Fruit fly (Drosophila melanogaster) whole organism, embryonic: ENCODE results near the gene Mzt1.

Experiments
- Adf1 ChIP-seq: fragments of 200-800 bp; sonication (Bioruptor generic); IDR thresholded peaks from 2 replicates; pipeline ENCODE4 v1.3.6; 2022; ENCODE audit warnings: missing biosample characterization, missing genetic modification characterization
- CG10209 ChIP-seq: fragments of 200-800 bp; sonication (Bioruptor generic); optimal IDR thresholded peaks from 3 replicates; lab custom pipeline; 2017; ENCODE audit warnings: missing biosample characterization, mild to moderate bottlenecking, missing genetic modification characterization, missing genetic modification reagents
- CG10543 ChIP-seq: fragments of 200-800 bp; sonication (Bioruptor generic); optimal IDR thresholded peaks from 3 replicates; lab custom pipeline; 2017; ENCODE audit warnings: missing biosample characterization, mild to moderate bottlenecking, missing genetic modification characterization, moderate library complexity
- CG12769 ChIP-seq: fragments of 200-800 bp; sonication (Bioruptor generic); optimal IDR thresholded peaks from 2 replicates; lab custom pipeline; 2019; ENCODE audit warnings: missing biosample characterization, mild to moderate bottlenecking, missing genetic modification characterization, moderate library complexity
- CG13775 ChIP-seq: fragments of 200-800 bp; sonication (Bioruptor generic); optimal IDR thresholded peaks from 3 replicates; lab custom pipeline; 2017; ENCODE audit warnings: missing biosample characterization, mild to moderate bottlenecking, missing genetic modification characterization
- CG14667 ChIP-seq: fragments of 200-800 bp; sonication (Bioruptor generic); IDR thresholded peaks from 2 replicates; pipeline ENCODE4 v1.3.6; 2022; ENCODE audit warnings: missing biosample characterization, missing genetic modification characterization
- CG14710 ChIP-seq: fragments of 200-800 bp; sonication (Bioruptor generic); optimal IDR thresholded peaks from 3 replicates; lab custom pipeline; 2019; ENCODE audit warnings: missing biosample characterization, mild to moderate bottlenecking, missing genetic modification characterization, moderate library complexity
- CG14965 ChIP-seq: fragments of 200-800 bp; sonication (Bioruptor generic); optimal IDR thresholded peaks from 2 replicates; lab custom pipeline; 2016; ENCODE audit warnings: missing biosample characterization, missing genetic modification characterization, borderline replicate concordance
- CG17912 ChIP-seq: fragments of 200-800 bp; sonication (Bioruptor generic); optimal IDR thresholded peaks from 2 replicates; lab custom pipeline; 2018; ENCODE audit warnings: missing biosample characterization, mild to moderate bottlenecking, missing genetic modification characterization
- CG1792 ChIP-seq: fragments of 200-800 bp; sonication (Bioruptor generic); optimal IDR thresholded peaks from 2 replicates; lab custom pipeline; 2016; ENCODE audit warnings: missing biosample characterization, missing genetic modification characterization
- CG2199 ChIP-seq: fragments of 200-800 bp; sonication (Bioruptor generic); IDR thresholded peaks from 3 replicates; pipeline ENCODE4 v1.3.6; 2022; ENCODE audit warnings: missing biosample characterization, missing genetic modification characterization
- CG2202 ChIP-seq: fragments of 200-800 bp; sonication (Bioruptor generic); optimal IDR thresholded peaks from 2 replicates; lab custom pipeline; 2018; ENCODE audit warnings: missing biosample characterization, mild to moderate bottlenecking, missing genetic modification characterization
- CG32772 ChIP-seq: fragments of 200-800 bp; sonication (Bioruptor generic); IDR thresholded peaks from 2 replicates; pipeline ENCODE4 v1.3.6; 2022; ENCODE audit warnings: missing biosample characterization, missing genetic modification characterization
- CG34422 ChIP-seq: fragments of 200-800 bp; sonication (Bioruptor generic); IDR thresholded peaks from 3 replicates; pipeline ENCODE4 v1.3.6; 2022; ENCODE audit warnings: missing biosample characterization, missing genetic modification characterization
- CG6272 ChIP-seq: fragments of 200-800 bp; sonication (Bioruptor generic); IDR thresholded peaks from 2 replicates; pipeline ENCODE4 v1.3.6; 2022; ENCODE audit warnings: missing biosample characterization, missing genetic modification characterization
- CG8089 ChIP-seq: fragments of 200-800 bp; sonication (Bioruptor generic); optimal IDR thresholded peaks from 3 replicates; lab custom pipeline; 2016; ENCODE audit warnings: missing biosample characterization, missing genetic modification characterization
- CG8944 ChIP-seq: fragments of 200-800 bp; sonication (Bioruptor generic); optimal IDR thresholded peaks from 3 replicates; lab custom pipeline; 2016; ENCODE audit warnings: missing biosample characterization, missing genetic modification characterization
- CG9727 ChIP-seq: fragments of 200-800 bp; sonication (Bioruptor generic); optimal IDR thresholded peaks from 3 replicates; lab custom pipeline; 2017; ENCODE audit warnings: missing biosample characterization, mild to moderate bottlenecking, missing genetic modification characterization
- Dref ChIP-seq: fragments of 200-800 bp; sonication (Bioruptor generic); IDR thresholded peaks from 2 replicates; pipeline ENCODE4 v1.3.6; 2022; ENCODE audit warnings: missing biosample characterization, missing genetic modification characterization
- Drgx ChIP-seq: fragments of 200-800 bp; sonication (Bioruptor generic); IDR thresholded peaks from 2 replicates; pipeline ENCODE4 v1.3.6; 2022; ENCODE audit warnings: missing biosample characterization, missing genetic modification characterization
- Ets65A ChIP-seq: fragments of 200-800 bp; sonication (Bioruptor generic); peaks from one replicate; lab custom pipeline; 2016; ENCODE audit warnings: missing biosample characterization, missing genetic modification characterization
- Hr78 ChIP-seq, 2 experiments: fragments of 200-800 bp in 1 of 2; fragments of >200 bp in 1 of 2; sonication (Bioruptor generic) in 1 of 2; optimal IDR thresholded peaks; 2 replicates each; lab custom pipeline; 2017 to 2019; ENCODE audit warnings: missing biosample characterization in 2 of 2, missing genetic modification characterization in 2 of 2, mild to moderate bottlenecking in 1 of 2, moderate library complexity in 1 of 2
- Nf-YA ChIP-seq: fragments of 200-800 bp; sonication (Bioruptor generic); IDR thresholded peaks from 2 replicates; pipeline ENCODE4 v1.3.6; 2022; ENCODE audit warnings: missing biosample characterization, missing genetic modification characterization
- bsh ChIP-seq, 2 experiments: fragments of 200-800 bp; sonication (Bioruptor generic); optimal IDR thresholded peaks; 2 replicates each; lab custom pipeline; 2017 to 2018; ENCODE audit warnings: mild to moderate bottlenecking in 2 of 2, missing biosample characterization in 2 of 2, missing genetic modification characterization in 2 of 2, moderate library complexity in 1 of 2
- cg ChIP-seq: fragments of 200-800 bp; sonication (Bioruptor generic); optimal IDR thresholded peaks from 3 replicates; lab custom pipeline; 2019; ENCODE audit warnings: missing biosample characterization, mild to moderate bottlenecking, missing genetic modification characterization, moderate library complexity
- chinmo ChIP-seq: fragments of 200-800 bp; sonication (Bioruptor generic); IDR thresholded peaks from 4 replicates; pipeline ENCODE4 v1.3.6; 2022; ENCODE audit warnings: missing biosample characterization, missing genetic modification characterization; ENCODE audit not compliant: partially characterized antibody
- kni ChIP-seq: fragments of 200-800 bp; sonication (Bioruptor generic); optimal IDR thresholded peaks from 3 replicates; lab custom pipeline; 2017; ENCODE audit warnings: mild to moderate bottlenecking, missing biosample characterization, missing genetic modification reagents, missing genetic modification characterization
- lmd ChIP-seq: fragments of 200-800 bp; sonication (Bioruptor generic); IDR thresholded peaks from 2 replicates; pipeline ENCODE4 v1.3.6; 2022; ENCODE audit warnings: missing biosample characterization, missing genetic modification characterization
- mam ChIP-seq: fragments of 200-800 bp; sonication (Bioruptor generic); optimal IDR thresholded peaks from 3 replicates; lab custom pipeline; 2016; ENCODE audit warnings: missing biosample characterization, missing genetic modification characterization
- nom ChIP-seq: fragments of 200-800 bp; sonication (Bioruptor generic); optimal IDR thresholded peaks from 2 replicates; lab custom pipeline; 2017; ENCODE audit warnings: missing biosample characterization, missing genetic modification characterization, mild to moderate bottlenecking, moderate library complexity, missing genetic modification reagents
- pan ChIP-seq, 4 experiments: fragments of >200 bp in 3 of 4; fragments of 200-800 bp in 1 of 4; sonication (Bioruptor generic) in 1 of 4; optimal IDR thresholded peaks in 3 of 4; IDR thresholded peaks in 1 of 4; 2 replicates each; pipeline versions ENCODE4 v1.3.6 to Lab custom; 2017 to 2022; ENCODE audit warnings: missing biosample characterization in 2 of 4, missing genetic modification characterization in 2 of 4, mixed read lengths in 1 of 4
- run ChIP-seq: fragments of 200-800 bp; sonication (Bioruptor generic); optimal IDR thresholded peaks from 3 replicates; lab custom pipeline; 2018; ENCODE audit warnings: missing biosample characterization, mild to moderate bottlenecking, missing genetic modification characterization
- sens ChIP-seq: fragments of 200-800 bp; sonication (Bioruptor generic); peaks from one replicate; lab custom pipeline; 2016; ENCODE audit warnings: missing biosample characterization, missing genetic modification characterization
- sens-2 ChIP-seq: fragments of 200-800 bp; sonication (Bioruptor generic); IDR thresholded peaks from 2 replicates; pipeline ENCODE4 v1.3.6; 2022; ENCODE audit warnings: missing biosample characterization, missing genetic modification characterization
- shn ChIP-seq: fragments of 200-800 bp; sonication (Bioruptor generic); optimal IDR thresholded peaks from 3 replicates; lab custom pipeline; 2016; ENCODE audit warnings: missing biosample characterization, missing genetic modification characterization
- wdn ChIP-seq: fragments of 200-800 bp; sonication (Bioruptor generic); IDR thresholded peaks from 2 replicates; pipeline ENCODE4 v1.3.6; 2022; ENCODE audit warnings: missing biosample characterization, missing genetic modification characterization
- zf30C ChIP-seq: fragments of 200-800 bp; sonication (Bioruptor generic); optimal IDR thresholded peaks from 3 replicates; lab custom pipeline; 2018; ENCODE audit warnings: missing biosample characterization, mild to moderate bottlenecking, missing genetic modification characterization

Gene Mzt1

DNA sequence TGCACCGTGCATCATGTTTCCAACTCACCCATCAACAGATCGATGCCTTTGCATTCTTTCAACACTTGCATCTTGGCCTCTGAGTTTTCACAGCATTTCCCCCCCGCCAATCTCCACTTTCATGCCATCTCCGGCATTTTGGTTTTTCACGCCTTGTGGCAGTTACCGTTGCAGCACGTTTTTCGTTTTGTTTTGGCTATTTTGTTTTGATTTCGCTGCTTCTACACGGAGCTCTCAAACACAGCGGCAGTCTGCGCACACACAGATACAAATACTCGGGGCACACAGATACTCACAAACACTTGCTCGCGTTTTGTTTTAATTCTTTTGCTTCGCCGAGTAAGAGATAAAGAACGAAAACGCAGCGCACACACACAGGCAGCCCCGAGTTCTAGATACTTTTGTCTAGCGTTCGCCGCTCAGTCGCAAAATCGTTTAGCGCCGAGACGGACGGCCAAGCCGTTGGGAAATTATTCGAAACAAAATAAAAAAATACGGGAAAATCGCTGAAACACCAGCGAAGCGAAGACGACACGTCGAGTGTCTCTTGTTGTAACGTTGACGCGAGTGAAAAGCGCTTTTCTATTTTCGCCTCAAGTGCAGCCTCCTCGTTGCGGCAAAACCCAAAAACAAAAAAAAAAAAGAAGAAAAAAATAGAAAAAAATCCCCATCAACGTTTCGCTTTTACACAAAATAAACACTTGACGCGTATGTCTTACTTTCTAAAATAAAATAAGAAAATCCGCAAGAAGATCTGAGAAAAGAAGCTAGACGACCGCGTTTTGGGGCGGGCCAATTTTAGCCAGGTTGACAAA lies 39.6 kb downstream of the Mzt1 start (continued):
- TF ChIP-seq CG13775 (GFP tag; lab: Kevin White, UChicago), result no peak
- no peak for TF ChIP-seq CG17912 (GFP tag; lab: Kevin White, UChicago)
- no peak for TF ChIP-seq CG14965 (GFP tag; lab: Kevin White, UChicago)
- no peak for TF ChIP-seq shn (GFP tag; lab: Kevin White, UChicago)
- no peak for TF ChIP-seq CG10209 (GFP tag; lab: Kevin White, UChicago)
- TF ChIP-seq sens-2 (GFP tag; lab: Robert Waterston, UW), result no peak
- no peak for TF ChIP-seq Dref (GFP tag; lab: Robert Waterston, UW)
- no peak for TF ChIP-seq CG1792 (GFP tag; lab: Kevin White, UChicago)
- TF ChIP-seq CG8089 (GFP tag; lab: Kevin White, UChicago), result no peak
- no peak for TF ChIP-seq CG2202 (tag; lab: Kevin White, UChicago)
- TF ChIP-seq Hr78 (GFP tag; optimal IDR thresholded peaks at IDR 0.05; lab: Kevin White, UChicago), result peak in 1 of 2 experiments; percentile 18
- no peak for TF ChIP-seq Nf-YA
- TF ChIP-seq CG9727 (GFP tag; lab: Kevin White, UChicago), result no peak
- TF ChIP-seq CG8944 (GFP tag; lab: Kevin White, UChicago), result no peak
- no peak for TF ChIP-seq kni (GFP tag; lab: Kevin White, UChicago)
- TF ChIP-seq Adf1 (GFP tag; lab: Robert Waterston, UW), result peak; percentile 53
- TF ChIP-seq zf30C (GFP tag; lab: Kevin White, UChicago), result no peak
- peak; percentile 8 for TF ChIP-seq CG10543 (GFP tag; lab: Kevin White, UChicago)
- TF ChIP-seq CG2199 (GFP tag; lab: Robert Waterston, UW), result peak; percentile 67; the same call in 1 of the 3 replicates
- no peak for TF ChIP-seq lmd (GFP tag; lab: Robert Waterston, UW)
- TF ChIP-seq wdn (GFP tag; lab: Robert Waterston, UW), result no peak
- peak in 1 of 2 experiments; percentile 75 for TF ChIP-seq bsh (GFP tag; optimal IDR thresholded peaks at IDR 0.05; lab: Kevin White, UChicago)
- peak; percentile 2 for TF ChIP-seq CG12769
- TF ChIP-seq mam (GFP tag; lab: Kevin White, UChicago), result no peak
- no peak for TF ChIP-seq CG14667 (GFP tag; lab: Robert Waterston, UW)
- no peak for TF ChIP-seq pan (optimal IDR thresholded peaks at IDR 0.05; lab: Kevin White, UChicago)
- TF ChIP-seq pan (GFP tag; optimal IDR thresholded peaks at IDR 0.05 in 1 of 2, IDR thresholded peaks at IDR 0.05 in 1 of 2), result peak in 1 of 2 experiments; percentile 17
- peak; percentile 89; the same call in 2 of the 4 replicates for TF ChIP-seq chinmo
- peak; percentile 92 for TF ChIP-seq cg (GFP tag; lab: Kevin White, UChicago)
- no peak for TF ChIP-seq CG6272

DNA sequence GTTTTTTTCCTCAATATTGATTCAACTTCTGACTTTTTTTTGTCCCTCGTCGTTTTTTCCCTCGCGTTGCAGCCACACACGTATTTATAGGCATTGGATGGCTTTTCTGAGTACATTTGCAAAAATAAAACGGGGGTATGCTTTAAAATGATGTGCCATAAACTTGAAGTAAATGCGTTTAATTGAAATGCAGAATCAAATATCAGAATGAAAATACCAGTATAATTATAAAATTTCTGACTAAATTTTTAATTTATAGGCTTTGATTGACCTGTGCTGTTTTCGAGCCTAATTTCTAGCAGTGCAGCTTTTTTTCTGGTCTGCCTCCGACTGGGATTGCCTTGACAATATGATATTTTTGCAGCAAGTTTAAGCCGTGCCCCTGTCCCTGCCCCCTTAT lies 42.3 kb downstream of the Mzt1 start:
- TF ChIP-seq run (no peak), CG34422 (GFP tag; lab: Robert Waterston, UW) (no peak), nom (peak; percentile 43), Ets65A (peak; percentile 80), CG32772 (no peak), sens (GFP tag; lab: Kevin White, UChicago) (peak; percentile 55), Drgx (GFP tag; lab: Robert Waterston, UW) (peak; percentile 83), CG14710 (tag; lab: Kevin White, UChicago) (no peak)
